Fruit fly (Drosophila melanogaster) whole organism, embryonic: ENCODE measurements around the gene HINT1.

Experiments
- Atf6 ChIP-seq: fragments of 200-800 bp; sonication (Bioruptor generic); IDR thresholded peaks from 2 replicates; pipeline ENCODE4 v1.3.6; 2022; ENCODE audit warnings: missing biosample characterization, missing genetic modification characterization
- CG10431 ChIP-seq: fragments of 200-800 bp; sonication (Bioruptor generic); optimal IDR thresholded peaks from 3 replicates; lab custom pipeline; 2018; ENCODE audit warnings: missing biosample characterization, mild to moderate bottlenecking, missing genetic modification characterization
- CG10654 ChIP-seq: fragments of 200-800 bp; sonication (Bioruptor generic); optimal IDR thresholded peaks from 2 replicates; lab custom pipeline; 2016; ENCODE audit warnings: missing biosample characterization, missing genetic modification characterization
- CG10979 ChIP-seq: fragments of 200-800 bp; sonication (Bioruptor generic); optimal IDR thresholded peaks from 2 replicates; lab custom pipeline; 2018; ENCODE audit warnings: missing biosample characterization, mild to moderate bottlenecking, missing genetic modification characterization, moderate library complexity
- CG11247 ChIP-seq: fragments of 200-800 bp; sonication (Bioruptor generic); IDR thresholded peaks from 2 replicates; pipeline ENCODE4 v1.3.6; 2022; ENCODE audit warnings: missing biosample characterization, missing genetic modification characterization
- CG12155 ChIP-seq: fragments of 200-800 bp; sonication (Bioruptor generic); optimal IDR thresholded peaks from 3 replicates; lab custom pipeline; 2016; ENCODE audit warnings: missing biosample characterization, missing genetic modification characterization
- CG12391 ChIP-seq: fragments of 200-800 bp; sonication (Bioruptor generic); optimal IDR thresholded peaks from 3 replicates; lab custom pipeline; 2018; ENCODE audit warnings: missing biosample characterization, mild to moderate bottlenecking, missing genetic modification characterization, moderate library complexity
- CG13624 ChIP-seq: fragments of 200-800 bp; sonication (Bioruptor generic); optimal IDR thresholded peaks from 2 replicates; lab custom pipeline; 2016; ENCODE audit warnings: missing biosample characterization, missing genetic modification characterization
- CG16815 ChIP-seq: fragments of 200-800 bp; sonication (Bioruptor generic); optimal IDR thresholded peaks from 3 replicates; lab custom pipeline; 2017; ENCODE audit warnings: missing biosample characterization, mild to moderate bottlenecking, missing genetic modification characterization
- CG17359 ChIP-seq: fragments of 200-800 bp; sonication (Bioruptor generic); optimal IDR thresholded peaks from 3 replicates; lab custom pipeline; 2018; ENCODE audit warnings: missing biosample characterization, mild to moderate bottlenecking, missing genetic modification characterization, moderate library complexity
- CG17385 ChIP-seq: fragments of 200-800 bp; sonication (Bioruptor generic); optimal IDR thresholded peaks from 3 replicates; lab custom pipeline; 2018; ENCODE audit warnings: missing biosample characterization, mild to moderate bottlenecking, missing genetic modification characterization
- CG17612 ChIP-seq: fragments of 200-800 bp; sonication (Bioruptor generic); IDR thresholded peaks from 2 replicates; pipeline ENCODE4 v1.3.6; 2022; ENCODE audit warnings: missing biosample characterization, missing genetic modification characterization
- CG2678 ChIP-seq: fragments of 200-800 bp; sonication (Bioruptor generic); optimal IDR thresholded peaks from 3 replicates; lab custom pipeline; 2019; ENCODE audit warnings: missing biosample characterization, mild to moderate bottlenecking, missing genetic modification characterization, moderate library complexity
- CG30431 ChIP-seq: fragments of 200-800 bp; sonication (Bioruptor generic); optimal IDR thresholded peaks from 2 replicates; lab custom pipeline; 2017; ENCODE audit warnings: missing biosample characterization, missing genetic modification characterization
- CG34224 ChIP-seq: fragments of 200-800 bp; sonication (Bioruptor generic); IDR thresholded peaks from 3 replicates; pipeline ENCODE4 v1.3.6; 2022; ENCODE audit warnings: missing biosample characterization, missing genetic modification characterization; ENCODE audit not compliant: partially characterized antibody
- CG3847 ChIP-seq: fragments of 200-800 bp; sonication (Bioruptor generic); IDR thresholded peaks from 2 replicates; pipeline ENCODE4 v1.3.6; 2022; ENCODE audit warnings: missing biosample characterization, missing genetic modification characterization
- CG4282 ChIP-seq: fragments of 200-800 bp; sonication (Bioruptor generic); optimal IDR thresholded peaks from 2 replicates; lab custom pipeline; 2016; ENCODE audit warnings: missing biosample characterization, missing genetic modification characterization
- CG6854 ChIP-seq: fragments of 200-800 bp; sonication (Bioruptor generic); optimal IDR thresholded peaks from 3 replicates; lab custom pipeline; 2017; ENCODE audit warnings: missing biosample characterization, mild to moderate bottlenecking, missing genetic modification characterization
- CG7357 ChIP-seq: fragments of 200-800 bp; sonication (Bioruptor generic); IDR thresholded peaks from 3 replicates; pipeline ENCODE4 v1.3.6; 2022; ENCODE audit warnings: missing biosample characterization, missing genetic modification characterization
- CG7745 ChIP-seq: fragments of 200-800 bp; sonication (Bioruptor generic); optimal IDR thresholded peaks from 2 replicates; lab custom pipeline; 2018; ENCODE audit warnings: missing biosample characterization, mild to moderate bottlenecking, missing genetic modification characterization, moderate library complexity
- CG9797 ChIP-seq: fragments of 200-800 bp; sonication (Bioruptor generic); optimal IDR thresholded peaks from 3 replicates; lab custom pipeline; 2018; ENCODE audit warnings: missing biosample characterization, mild to moderate bottlenecking, missing genetic modification characterization
- CHES-1-like ChIP-seq: fragments of 200-800 bp; sonication (Bioruptor generic); optimal IDR thresholded peaks from 2 replicates; lab custom pipeline; 2016; ENCODE audit warnings: missing biosample characterization, missing genetic modification characterization
- CTCF ChIP-seq: fragments of 200-800 bp; sonication (Bioruptor generic); optimal IDR thresholded peaks from 2 replicates; lab custom pipeline; 2017; ENCODE audit warnings: missing biosample characterization, mild to moderate bottlenecking, missing genetic modification characterization, moderate library complexity
- Camta ChIP-seq: fragments of 200-800 bp; sonication (Bioruptor generic); optimal IDR thresholded peaks from 2 replicates; lab custom pipeline; 2016; ENCODE audit warnings: missing biosample characterization, missing genetic modification characterization
- Dad ChIP-seq: fragments of 200-800 bp; sonication (Bioruptor generic); optimal IDR thresholded peaks from 3 replicates; lab custom pipeline; 2016; ENCODE audit warnings: missing biosample characterization, missing genetic modification characterization
- Dip3 ChIP-seq: fragments of 200-800 bp; sonication (Bioruptor generic); optimal IDR thresholded peaks from 3 replicates; lab custom pipeline; 2016; ENCODE audit warnings: missing biosample characterization, missing genetic modification characterization
- Drgx ChIP-seq: fragments of 200-800 bp; sonication (Bioruptor generic); IDR thresholded peaks from 2 replicates; pipeline ENCODE4 v1.3.6; 2022; ENCODE audit warnings: missing biosample characterization, missing genetic modification characterization
- Ets65A ChIP-seq: fragments of 200-800 bp; sonication (Bioruptor generic); peaks from one replicate; lab custom pipeline; 2016; ENCODE audit warnings: missing biosample characterization, missing genetic modification characterization
- Fer2 ChIP-seq: fragments of 200-800 bp; sonication (Bioruptor generic); optimal IDR thresholded peaks from 2 replicates; lab custom pipeline; 2018; ENCODE audit warnings: missing biosample characterization, mild to moderate bottlenecking, missing genetic modification characterization, moderate library complexity
- HLH4C ChIP-seq: fragments of 200-800 bp; sonication (Bioruptor generic); IDR thresholded peaks from 3 replicates; pipeline ENCODE4 v1.3.6; 2022; ENCODE audit warnings: missing biosample characterization, missing genetic modification characterization; ENCODE audit not compliant: partially characterized antibody
- Kr ChIP-seq: fragments of 200-800 bp; sonication (Bioruptor generic); optimal IDR thresholded peaks from 2 replicates; lab custom pipeline; 2017; ENCODE audit warnings: missing biosample characterization, mild to moderate bottlenecking, missing genetic modification characterization
- Nf-YC ChIP-seq: fragments of 200-800 bp; optimal IDR thresholded peaks from 3 replicates; lab custom pipeline; 2019; ENCODE audit warnings: missing biosample characterization, mild to moderate bottlenecking, missing genetic modification characterization, moderate library complexity
- Oaz ChIP-seq: fragments of 200-800 bp; sonication (Bioruptor generic); IDR thresholded peaks from 2 replicates; pipeline ENCODE4 v1.3.6; 2022; ENCODE audit warnings: missing biosample characterization, missing genetic modification characterization
- Pdp1 ChIP-seq, 2 experiments: fragments of 200-800 bp; sonication (Bioruptor generic); optimal IDR thresholded peaks; 3 replicates each; lab custom pipeline; 2016; ENCODE audit warnings: missing biosample characterization in 2 of 2, missing genetic modification characterization in 2 of 2, mild to moderate bottlenecking in 1 of 2, moderate library complexity in 1 of 2
- Xbp1 ChIP-seq: fragments of 200-800 bp; sonication (Bioruptor generic); optimal IDR thresholded peaks from 3 replicates; lab custom pipeline; 2016; ENCODE audit warnings: missing biosample characterization, mild to moderate bottlenecking, missing genetic modification characterization
- aop ChIP-seq: fragments of 200-800 bp; sonication (Bioruptor generic); IDR thresholded peaks from 2 replicates; pipeline ENCODE4 v1.3.6; 2022; ENCODE audit warnings: missing biosample characterization, missing genetic modification characterization
- ap ChIP-seq: fragments of 200-800 bp; sonication (Bioruptor generic); IDR thresholded peaks from 2 replicates; pipeline ENCODE4 v1.3.6; 2022; ENCODE audit warnings: missing biosample characterization, missing genetic modification characterization
- bowl ChIP-seq: fragments of 200-800 bp; sonication (Bioruptor generic); IDR thresholded peaks from 2 replicates; pipeline ENCODE4 v1.3.6; 2022; ENCODE audit warnings: missing biosample characterization, missing genetic modification characterization
- da ChIP-seq: fragments of 200-800 bp; sonication (Bioruptor generic); optimal IDR thresholded peaks from 2 replicates; lab custom pipeline; 2016; ENCODE audit warnings: missing biosample characterization, missing genetic modification characterization
- jing ChIP-seq: fragments of 200-800 bp; sonication (Bioruptor generic); optimal IDR thresholded peaks from 2 replicates; lab custom pipeline; 2018; ENCODE audit warnings: missing biosample characterization, mild to moderate bottlenecking, missing genetic modification characterization
- kni ChIP-seq: fragments of 200-800 bp; sonication (Bioruptor generic); optimal IDR thresholded peaks from 3 replicates; lab custom pipeline; 2017; ENCODE audit warnings: mild to moderate bottlenecking, missing biosample characterization, missing genetic modification reagents, missing genetic modification characterization
- lmd ChIP-seq: fragments of 200-800 bp; sonication (Bioruptor generic); IDR thresholded peaks from 2 replicates; pipeline ENCODE4 v1.3.6; 2022; ENCODE audit warnings: missing biosample characterization, missing genetic modification characterization
- luna ChIP-seq: fragments of 200-800 bp; sonication (Bioruptor generic); optimal IDR thresholded peaks from 2 replicates; lab custom pipeline; 2016; ENCODE audit warnings: missing biosample characterization, missing genetic modification characterization
- nmo ChIP-seq: fragments of 200-800 bp; sonication (Bioruptor generic); optimal IDR thresholded peaks from 2 replicates; lab custom pipeline; 2018; ENCODE audit warnings: missing biosample characterization, mild to moderate bottlenecking, missing genetic modification characterization, moderate library complexity
- org-1 ChIP-seq: fragments of 200-800 bp; sonication (Bioruptor generic); optimal IDR thresholded peaks from 2 replicates; lab custom pipeline; 2017; ENCODE audit warnings: missing biosample characterization, missing genetic modification characterization
- otp ChIP-seq: fragments of 200-800 bp; sonication (Bioruptor generic); IDR thresholded peaks from 3 replicates; pipeline ENCODE4, ENCODE4 v1.3.6; 2022; ENCODE audit warnings: missing biosample characterization, missing genetic modification characterization
- prd ChIP-seq, 3 experiments: fragments of >200 bp in 2 of 3; fragments of 200-800 bp in 1 of 3; sonication (Bioruptor generic) in 1 of 3; optimal IDR thresholded peaks in 2 of 3; IDR thresholded peaks in 1 of 3; 2 replicates in 2 of 3; 3 replicates in 1 of 3; pipeline versions ENCODE4 v1.3.6 to Lab custom; 2017 to 2022; ENCODE audit warnings: missing biosample characterization in 1 of 3, missing genetic modification characterization in 1 of 3
- repo ChIP-seq: fragments of 200-800 bp; sonication (Bioruptor generic); optimal IDR thresholded peaks from 2 replicates; lab custom pipeline; 2016; ENCODE audit warnings: missing biosample characterization, missing genetic modification characterization
- sim ChIP-seq: fragments of 200-800 bp; sonication (Bioruptor generic); IDR thresholded peaks from 2 replicates; pipeline ENCODE4 v1.3.6; 2022; ENCODE audit warnings: missing biosample characterization, missing genetic modification characterization
- ssp ChIP-seq: fragments of 200-800 bp; sonication (Bioruptor generic); IDR thresholded peaks from 2 replicates; pipeline ENCODE4 v1.3.6; 2022; ENCODE audit warnings: missing biosample characterization, missing genetic modification characterization
- trh ChIP-seq: fragments of 200-800 bp; sonication (Bioruptor generic); optimal IDR thresholded peaks from 2 replicates; lab custom pipeline; 2016; ENCODE audit warnings: missing biosample characterization, missing genetic modification characterization

The HINT1 gene

dm6 chr2L:2731370-2732138 is 38.4 kb upstream of the HINT1 start (continued):
- TF ChIP-seq Pdp1 (GFP tag; optimal IDR thresholded peaks at IDR 0.05; lab: Kevin White, UChicago): peak in 1 of 2 experiments; percentile 68
- TF ChIP-seq CG17359 (tag; lab: Kevin White, UChicago): peak; percentile 48
- no peak for TF ChIP-seq prd (optimal IDR thresholded peaks at IDR 0.05; lab: Kevin White, UChicago)
- TF ChIP-seq prd (GFP tag; IDR thresholded peaks at IDR 0.05; lab: Robert Waterston, UW): peak; percentile 71
- no peak for TF ChIP-seq otp (GFP tag; lab: Robert Waterston, UW)
- no peak for TF ChIP-seq repo (GFP tag; lab: Kevin White, UChicago)
- peak; percentile 21 for TF ChIP-seq CG17385
- TF ChIP-seq CG12391: peak; percentile 29
- no peak for TF ChIP-seq Oaz (GFP tag; lab: Robert Waterston, UW)
- TF ChIP-seq CG30431 (GFP tag; lab: Kevin White, UChicago): no peak
- TF ChIP-seq Camta: no peak
- no peak for TF ChIP-seq jing (GFP tag; lab: Kevin White, UChicago)
- no peak for TF ChIP-seq CG17612 (GFP tag; lab: Robert Waterston, UW)
- no peak for TF ChIP-seq HLH4C (GFP tag; lab: Robert Waterston, UW)
- no peak for TF ChIP-seq CG12155 (GFP tag; lab: Kevin White, UChicago)
- TF ChIP-seq CHES-1-like: no peak
- no peak for TF ChIP-seq ssp
- no peak for TF ChIP-seq sim
- no peak for TF ChIP-seq Kr
- no peak for TF ChIP-seq da (GFP tag; lab: Kevin White, UChicago)
- peak; percentile 38 for TF ChIP-seq CG2678 (tag; lab: Kevin White, UChicago)
- no peak for TF ChIP-seq CG10431 (GFP tag; lab: Kevin White, UChicago)
- TF ChIP-seq CG4282: no peak
- no peak for TF ChIP-seq CG16815 (GFP tag; lab: Kevin White, UChicago)
- peak; percentile 16 for TF ChIP-seq Xbp1 (GFP tag; lab: Kevin White, UChicago)
- no peak for TF ChIP-seq kni (GFP tag; lab: Kevin White, UChicago)
- TF ChIP-seq CG9797 (GFP tag; lab: Kevin White, UChicago): no peak
- TF ChIP-seq CG7357: no peak
- peak; percentile 57 for TF ChIP-seq Drgx (GFP tag; lab: Robert Waterston, UW)
- no peak for TF ChIP-seq CG11247
- TF ChIP-seq lmd (GFP tag; lab: Robert Waterston, UW): peak; percentile 57
- no peak for TF ChIP-seq Ets65A (GFP tag; lab: Kevin White, UChicago)
- no peak for TF ChIP-seq Dip3
- TF ChIP-seq Dad (GFP tag; lab: Kevin White, UChicago): no peak
- no peak for TF ChIP-seq org-1 (GFP tag; lab: Kevin White, UChicago)
- no peak for TF ChIP-seq bowl (GFP tag; lab: Robert Waterston, UW)
- no peak for TF ChIP-seq Nf-YC (tag; lab: Kevin White, UChicago)
- no peak for TF ChIP-seq CG34224 (GFP tag; lab: Robert Waterston, UW)
- peak; percentile 38 for TF ChIP-seq CG10979 (tag; lab: Kevin White, UChicago)
- TF ChIP-seq CG10654 (GFP tag; lab: Kevin White, UChicago): no peak
- peak; percentile 29 for TF ChIP-seq nmo (GFP tag; lab: Kevin White, UChicago)
- TF ChIP-seq luna (GFP tag; lab: Kevin White, UChicago): no peak
- no peak for TF ChIP-seq Atf6 (GFP tag; lab: Robert Waterston, UW)
- peak; percentile 44 for TF ChIP-seq trh (GFP tag; lab: Kevin White, UChicago)
- peak; percentile 18 for TF ChIP-seq CG13624 (GFP tag; lab: Kevin White, UChicago)
- no peak for TF ChIP-seq aop
- peak; percentile 55; the same call in 1 of the 2 replicates for TF ChIP-seq ap
- TF ChIP-seq CG6854 (GFP tag; lab: Kevin White, UChicago): no peak
- no peak for TF ChIP-seq CG7745
- no peak for TF ChIP-seq CG3847 (GFP tag; lab: Robert Waterston, UW)
- no peak for TF ChIP-seq CTCF
- TF ChIP-seq Fer2 (tag; lab: Kevin White, UChicago): no peak
